Fruit fly (Drosophila melanogaster) whole organism: Measurements from ENCODE around the gene LManVI.
A peak's percentile ranks its signal among the peaks of the same experiment; 100 is the strongest.

Experiments
- CG8478 ChIP-seq: fragments of >200 bp; optimal IDR thresholded peaks from 2 replicates; lab custom pipeline; 2018; ENCODE audit warnings: inconsistent platforms
- Dll ChIP-seq: fragments of >200 bp; optimal IDR thresholded peaks from 2 replicates; lab custom pipeline; 2017
- EcR ChIP-seq, 2 experiments: fragments of >200 bp; optimal IDR thresholded peaks; 2 replicates each; lab custom pipeline; 2017; ENCODE audit warnings: missing biosample characterization in 2 of 2, missing genetic modification characterization in 2 of 2, missing genetic modification reagents in 2 of 2
- pan ChIP-seq: fragments of >200 bp; optimal IDR thresholded peaks from 2 replicates; lab custom pipeline; 2017
- psq ChIP-seq: fragments of >200 bp; optimal IDR thresholded peaks from 2 replicates; lab custom pipeline; 2017
- usp ChIP-seq: fragments of >200 bp; optimal IDR thresholded peaks from 2 replicates; lab custom pipeline; 2017; ENCODE audit warnings: missing biosample characterization, missing genetic modification characterization, mixed read lengths

Gene LManVI

dm6 chr2L:8782400-8782799 is 1.3 kb upstream of the LManVI start, which contains the start of gene CG42710:
CG42710 (minus strand) TSS chr2L:8782500.
- no peak for TF ChIP-seq pan (lab: Kevin White, UChicago)

- TF ChIP-seq pan (lab: Kevin White, UChicago), result no peak
- no peak for TF ChIP-seq CG8478
- TF ChIP-seq usp (GFP tag; lab: Kevin White, UChicago), result no peak
- TF ChIP-seq Dll (lab: Kevin White, UChicago), result no peak
- no peak for TF ChIP-seq EcR (GFP tag; optimal IDR thresholded peaks at IDR 0.05; lab: Kevin White, UChicago)
- TF ChIP-seq psq (lab: Kevin White, UChicago), result no peak
Measured at dm6 chr2L:8776163-8776562, 4.9 kb downstream of the LManVI start, which contains the start of gene LManV. LManV (minus strand) TSS chr2L:8776263.

dm6 chr2L:8772244-8772643 is 8.8 kb downstream of the LManVI start, which contains the start of gene LManIV:
LManIV (minus strand) TSS chr2L:8772344.
- no peak for TF ChIP-seq Dll (lab: Kevin White, UChicago)
- TF ChIP-seq pan (lab: Kevin White, UChicago), result no peak
- no peak for TF ChIP-seq usp (GFP tag; lab: Kevin White, UChicago)
- no peak for TF ChIP-seq psq (lab: Kevin White, UChicago)
- no peak for TF ChIP-seq EcR (GFP tag; optimal IDR thresholded peaks at IDR 0.05; lab: Kevin White, UChicago)
- no peak for TF ChIP-seq CG8478

dm6 chr2L:8768660-8769138 is 12.4 kb downstream of the LManVI start, which contains the start of gene LManIII:
LManIII (minus strand) TSS chr2L:8768710.
- TF ChIP-seq psq (lab: Kevin White, UChicago) (no peak), pan (lab: Kevin White, UChicago) (no peak), usp (GFP tag; lab: Kevin White, UChicago) (no peak), CG8478 (no peak), Dll (lab: Kevin White, UChicago) (no peak), EcR (GFP tag; optimal IDR thresholded peaks at IDR 0.05; lab: Kevin White, UChicago) (no peak)

dm6 chr2L:8762833-8763232 is 18.2 kb downstream of the LManVI start:
- TF ChIP-seq pan (lab: Kevin White, UChicago) (no peak), psq (lab: Kevin White, UChicago) (no peak), usp (GFP tag; lab: Kevin White, UChicago) (no peak), EcR (GFP tag; optimal IDR thresholded peaks at IDR 0.05; lab: Kevin White, UChicago) (no peak), Dll (lab: Kevin White, UChicago) (no peak), CG8478 (no peak)

- no peak for TF ChIP-seq usp (GFP tag; lab: Kevin White, UChicago)
Measured at dm6 chr2L:8752022-8752421, 29.0 kb downstream of the LManVI start, which contains the start of the genes CG45307 and CG12438. CG45307 (minus strand) TSS chr2L:8752122. CG12438 (plus strand) TSS chr2L:8752285.

dm6 chr2L:8747480-8747879 is 33.6 kb downstream of the LManVI start:
- no peak for TF ChIP-seq pan (lab: Kevin White, UChicago)
- no peak for TF ChIP-seq CG8478
- TF ChIP-seq Dll (lab: Kevin White, UChicago), result no peak
- no peak for TF ChIP-seq EcR (GFP tag; optimal IDR thresholded peaks at IDR 0.05; lab: Kevin White, UChicago)
- no peak for TF ChIP-seq psq (lab: Kevin White, UChicago)
- no peak for TF ChIP-seq usp (GFP tag; lab: Kevin White, UChicago)

- TF ChIP-seq EcR (GFP tag; optimal IDR thresholded peaks at IDR 0.05; lab: Kevin White, UChicago) (no peak), pan (lab: Kevin White, UChicago) (no peak), CG8478 (no peak), psq (lab: Kevin White, UChicago) (no peak), usp (GFP tag; lab: Kevin White, UChicago) (no peak), Dll (lab: Kevin White, UChicago) (no peak)
Measured at dm6 chr2L:8746350-8746759, 34.7 kb downstream of the LManVI start.

- TF ChIP-seq psq (lab: Kevin White, UChicago), result no peak
Measured at dm6 chr2L:8743082-8743481, 38.0 kb downstream of the LManVI start.

- no peak for TF ChIP-seq usp (GFP tag; lab: Kevin White, UChicago)
- no peak for TF ChIP-seq psq (lab: Kevin White, UChicago)
- no peak for TF ChIP-seq CG8478
- TF ChIP-seq Dll (lab: Kevin White, UChicago), result no peak
- no peak for TF ChIP-seq EcR (GFP tag; optimal IDR thresholded peaks at IDR 0.05; lab: Kevin White, UChicago)
- no peak for TF ChIP-seq pan (lab: Kevin White, UChicago)
Measured at dm6 chr2L:8740757-8741278, 40.2 kb downstream of the LManVI start.

- TF ChIP-seq CG8478 (no peak), Dll (lab: Kevin White, UChicago) (no peak), EcR (GFP tag; optimal IDR thresholded peaks at IDR 0.05; lab: Kevin White, UChicago) (peak; percentile 20 to 87)
Measured at dm6 chr2L:8739984-8740756, 40.9 kb downstream of the LManVI start, which contains the start of gene raw. raw (minus strand) TSS chr2L:8740660.

dm6 chr2L:8738253-8738665 is 42.8 kb downstream of the LManVI start:
- TF ChIP-seq EcR (GFP tag; optimal IDR thresholded peaks at IDR 0.05; lab: Kevin White, UChicago) (no peak), psq (lab: Kevin White, UChicago) (no peak)
